Worm (Caenorhabditis elegans) whole organism, mixed stage, embryonic: ENCODE results near the gene F43C11.16.

Source experiments
- M03D4.4 ChIP-seq: sonication (generic microtip); optimal IDR thresholded peaks from 2 replicates; lab custom pipeline; 2017; ENCODE audit warnings: mild to moderate bottlenecking, missing genetic modification characterization, missing compliant biosample characterization
- bed-3 ChIP-seq: fragments of 200-800 bp; sonication (Bioruptor generic); optimal IDR thresholded peaks from 3 replicates; lab custom pipeline; 2018; ENCODE audit warnings: mild to moderate bottlenecking, missing genetic modification characterization, moderate library complexity, missing compliant biosample characterization
- blmp-1 ChIP-seq: fragments of 150-350 bp; optimal IDR thresholded peaks from 2 replicates; lab custom pipeline; 2014; ENCODE audit warnings: missing biosample characterization, missing genetic modification characterization
- ceh-39 ChIP-seq: fragments of 150-350 bp; optimal IDR thresholded peaks from 2 replicates; lab custom pipeline; 2014; ENCODE audit warnings: missing biosample characterization, missing genetic modification characterization
- ceh-43 ChIP-seq: fragments of 200-800 bp; sonication (Bioruptor generic); optimal IDR thresholded peaks from 2 replicates; lab custom pipeline; 2018; ENCODE audit warnings: mild to moderate bottlenecking, missing genetic modification characterization, moderate library complexity, missing compliant biosample characterization
- ceh-83 ChIP-seq: fragments of 200-800 bp; sonication (Bioruptor generic); optimal IDR thresholded peaks from 2 replicates; lab custom pipeline; 2018; ENCODE audit warnings: mild to moderate bottlenecking, missing genetic modification characterization, missing compliant biosample characterization
- ces-1 ChIP-seq: fragments of 150-350 bp; optimal IDR thresholded peaks from 2 replicates; lab custom pipeline; 2014; ENCODE audit warnings: missing biosample characterization, missing genetic modification reagents, missing genetic modification characterization
- cnd-1 ChIP-seq: fragments of 200-800 bp; sonication (Bioruptor generic); optimal IDR thresholded peaks from 2 replicates; lab custom pipeline; 2018; ENCODE audit warnings: mild to moderate bottlenecking, missing genetic modification characterization, missing compliant biosample characterization
- drap-1 ChIP-seq: fragments of 200-800 bp; sonication (Bioruptor generic); optimal IDR thresholded peaks from 3 replicates; lab custom pipeline; 2018; ENCODE audit warnings: mild to moderate bottlenecking, missing genetic modification characterization, missing compliant biosample characterization
- elt-1 ChIP-seq: sonication (generic microtip); optimal IDR thresholded peaks from 2 replicates; lab custom pipeline; 2017; ENCODE audit warnings: missing genetic modification characterization, mild to moderate bottlenecking, missing compliant biosample characterization, antibody characterized with exemption, moderate library complexity, borderline replicate concordance; ENCODE audit not compliant: insufficient read depth
- elt-3 ChIP-seq: fragments of 150-350 bp; optimal IDR thresholded peaks from 2 replicates; lab custom pipeline; 2014; ENCODE audit warnings: missing biosample characterization, missing genetic modification characterization
- flh-1 ChIP-seq: fragments of 200-800 bp; sonication (Bioruptor generic); optimal IDR thresholded peaks from 2 replicates; lab custom pipeline; 2018; ENCODE audit warnings: mild to moderate bottlenecking, missing genetic modification characterization, moderate library complexity, missing compliant biosample characterization
- ham-2 ChIP-seq: fragments of 200-800 bp; sonication (Bioruptor generic); optimal IDR thresholded peaks from 2 replicates; lab custom pipeline; 2018; ENCODE audit warnings: mild to moderate bottlenecking, missing genetic modification characterization, missing compliant biosample characterization
- hlh-1 ChIP-seq: fragments of 150-350 bp; optimal IDR thresholded peaks from 2 replicates; lab custom pipeline; 2014; ENCODE audit warnings: missing biosample characterization, missing genetic modification reagents, missing genetic modification characterization
- lin-13 ChIP-seq: fragments of 150-350 bp; optimal IDR thresholded peaks from 2 replicates; lab custom pipeline; 2014; ENCODE audit warnings: missing biosample characterization, missing genetic modification characterization
- lin-32 ChIP-seq: fragments of 200-800 bp; sonication (Bioruptor generic); optimal IDR thresholded peaks from 2 replicates; lab custom pipeline; 2018; ENCODE audit warnings: mild to moderate bottlenecking, missing genetic modification characterization, missing compliant biosample characterization
- mab-5 ChIP-seq: fragments of 150-350 bp; optimal IDR thresholded peaks from 2 replicates; lab custom pipeline; 2014; ENCODE audit warnings: missing biosample characterization, missing genetic modification characterization
- mep-1 ChIP-seq: fragments of 150-350 bp; optimal IDR thresholded peaks from 2 replicates; lab custom pipeline; 2017; ENCODE audit warnings: missing biosample characterization, missing genetic modification reagents, missing genetic modification characterization, inconsistent platforms
- mls-2 ChIP-seq: sonication (generic microtip); optimal IDR thresholded peaks from 2 replicates; lab custom pipeline; 2016; ENCODE audit warnings: mild to moderate bottlenecking, missing genetic modification characterization, moderate library complexity, missing compliant biosample characterization
- nhr-2 ChIP-seq: fragments of 150-350 bp; optimal IDR thresholded peaks from 2 replicates; lab custom pipeline; 2014; ENCODE audit warnings: missing biosample characterization, missing genetic modification characterization
- nhr-237 ChIP-seq: fragments of 150-350 bp; optimal IDR thresholded peaks from 2 replicates; lab custom pipeline; 2014; ENCODE audit warnings: missing biosample characterization, missing genetic modification characterization
- nhr-28 ChIP-seq: fragments of 150-350 bp; optimal IDR thresholded peaks from 2 replicates; lab custom pipeline; 2014; ENCODE audit warnings: missing biosample characterization, missing genetic modification characterization
- nhr-76 ChIP-seq: sonication (generic microtip); optimal IDR thresholded peaks from 2 replicates; lab custom pipeline; 2017; ENCODE audit warnings: missing biosample characterization, missing genetic modification characterization
- pha-4 ChIP-seq: fragments of 150-350 bp; optimal IDR thresholded peaks from 2 replicates; lab custom pipeline; 2018; ENCODE audit warnings: missing biosample characterization, missing genetic modification reagents, missing genetic modification characterization
- sem-2 ChIP-seq: fragments of 200-800 bp; sonication (Bioruptor generic); optimal IDR thresholded peaks from 2 replicates; lab custom pipeline; 2018; ENCODE audit warnings: mild to moderate bottlenecking, missing genetic modification characterization, missing compliant biosample characterization
- snpc-4 ChIP-seq: fragments of 150-350 bp; optimal IDR thresholded peaks from 2 replicates; lab custom pipeline; 2014; ENCODE audit warnings: missing biosample characterization, missing genetic modification characterization
- sptf-1 ChIP-seq: sonication (generic microtip); optimal IDR thresholded peaks from 2 replicates; lab custom pipeline; 2017; ENCODE audit warnings: mild to moderate bottlenecking, missing genetic modification characterization, moderate library complexity, missing compliant biosample characterization
- tbx-8 ChIP-seq: fragments of 200-800 bp; sonication (Bioruptor generic); optimal IDR thresholded peaks from 2 replicates; lab custom pipeline; 2018; ENCODE audit warnings: mild to moderate bottlenecking, missing genetic modification characterization, moderate library complexity, missing compliant biosample characterization
- unc-120 ChIP-seq: sonication (generic microtip); optimal IDR thresholded peaks from 2 replicates; lab custom pipeline; 2017; ENCODE audit warnings: missing genetic modification characterization, missing compliant biosample characterization; ENCODE audit not compliant: poor library complexity, severe bottlenecking
- unc-39 ChIP-seq: fragments of 150-350 bp; optimal IDR thresholded peaks from 2 replicates; lab custom pipeline; 2014; ENCODE audit warnings: missing biosample characterization, missing genetic modification characterization
- unc-62 ChIP-seq: fragments of 150-350 bp; optimal IDR thresholded peaks from 2 replicates; lab custom pipeline; 2014; ENCODE audit warnings: missing biosample characterization, missing genetic modification reagents, missing genetic modification characterization
- zip-8 ChIP-seq: fragments of 150-350 bp; optimal IDR thresholded peaks from 2 replicates; lab custom pipeline; 2014; ENCODE audit warnings: missing biosample characterization, missing genetic modification characterization
- ztf-11 ChIP-seq: fragments of 150-350 bp; optimal IDR thresholded peaks from 2 replicates; lab custom pipeline; 2014; ENCODE audit warnings: missing biosample characterization, missing genetic modification characterization

F43C11.16 gene

DNA sequence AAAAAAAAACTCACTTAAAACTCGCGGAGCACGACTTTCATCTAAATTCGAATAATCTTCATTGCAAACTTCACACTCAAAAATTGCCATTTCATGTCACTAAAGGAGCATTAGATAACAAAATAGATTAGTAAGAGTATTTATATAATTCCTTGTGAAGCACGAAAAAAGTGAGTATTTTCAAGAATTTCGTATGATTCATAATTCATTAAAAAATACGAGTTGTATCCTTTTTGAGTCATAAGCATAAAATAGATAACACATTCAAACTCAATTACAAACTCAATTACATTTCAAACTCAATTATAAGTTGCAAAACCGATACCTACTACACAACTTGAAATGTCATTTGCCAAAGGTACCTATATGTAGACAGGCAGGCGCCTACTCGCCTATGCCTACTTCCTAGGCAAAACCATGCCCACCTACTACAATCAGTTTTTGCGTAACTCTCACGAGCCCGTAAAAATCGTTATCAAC is 30.9 kb downstream of the F43C11.16 start, which contains the start of the genes ZK1240.8 and ZK1240.1:
TSS of gene ZK1240.8 (minus strand) at position 101 of the 480 bp plus-strand sequence.
TSS of gene ZK1240.1 (plus strand) at position 430 of the 480 bp plus-strand sequence.
- TF ChIP-seq M03D4.4: no peak
- TF ChIP-seq sem-2: no peak
- no peak for TF ChIP-seq hlh-1 (tag; lab: Kevin White, UChicago)
- TF ChIP-seq ham-2: no peak
- no peak for TF ChIP-seq unc-39 (tag; lab: Kevin White, UChicago)
- TF ChIP-seq blmp-1 (tag; lab: Kevin White, UChicago): no peak
- no peak for TF ChIP-seq sptf-1 (tag; lab: Kevin White, UChicago)
- TF ChIP-seq elt-3 (tag; lab: Kevin White, UChicago): no peak
- TF ChIP-seq ceh-39 (tag; lab: Kevin White, UChicago): no peak
- TF ChIP-seq ceh-43: no peak

ce11 chrII:2324956-2325355 is 34.9 kb downstream of the F43C11.16 start, which contains the start of gene ZK1240.11:
Gene ZK1240.11 (plus strand): TSS chrII:2325256.
- no peak for TF ChIP-seq nhr-76 (tag; lab: Kevin White, UChicago)
- TF ChIP-seq hlh-1 (tag; lab: Kevin White, UChicago): no peak
- no peak for TF ChIP-seq ces-1 (GFP tag; lab: Kevin White, UChicago)
- no peak for TF ChIP-seq tbx-8
- no peak for TF ChIP-seq unc-39 (tag; lab: Kevin White, UChicago)
- no peak for TF ChIP-seq M03D4.4
- TF ChIP-seq unc-62: no peak
- TF ChIP-seq ceh-43: no peak
- TF ChIP-seq flh-1 (GFP tag; lab: Kevin White, UChicago): no peak
- no peak for TF ChIP-seq ztf-11 (tag; lab: Kevin White, UChicago)
- TF ChIP-seq zip-8 (tag; lab: Kevin White, UChicago): no peak
- TF ChIP-seq cnd-1 (tag; lab: Kevin White, UChicago): no peak
- TF ChIP-seq pha-4 (tag; lab: Kevin White, UChicago): no peak
- TF ChIP-seq lin-13 (tag; lab: Kevin White, UChicago): no peak
- TF ChIP-seq nhr-237: no peak

DNA sequence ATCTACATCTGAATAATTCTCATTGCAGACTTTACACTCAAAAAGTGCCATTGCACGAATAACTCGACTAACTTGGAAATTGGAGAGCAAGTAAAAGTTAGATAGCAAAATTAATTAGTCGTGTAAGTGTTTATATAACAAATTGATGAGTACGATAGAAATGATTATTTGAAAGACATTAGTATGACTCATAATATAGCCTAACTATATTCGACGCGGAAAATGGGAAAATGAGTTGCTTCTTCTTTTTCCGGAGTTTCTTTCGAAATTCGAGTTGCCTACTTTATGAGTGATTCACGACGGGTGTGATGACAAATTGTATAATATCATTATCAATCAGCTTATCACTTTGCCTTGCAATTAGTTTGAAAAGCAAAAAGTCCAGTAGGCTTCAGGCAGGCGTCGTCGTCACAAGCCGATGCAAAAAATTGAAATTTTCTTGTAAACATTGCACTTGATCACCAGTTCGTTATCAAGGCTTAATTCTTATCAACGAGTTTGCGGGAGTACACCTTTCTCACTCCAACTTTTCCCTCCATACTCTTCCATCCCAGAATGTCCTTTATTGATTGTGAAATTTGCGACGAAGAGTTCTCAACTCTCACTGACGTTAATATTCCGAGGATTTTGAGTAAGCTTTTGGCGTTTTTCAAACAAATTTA is 36.9 kb downstream of the F43C11.16 start, which contains the start of the genes ZK1240.6 and ZK1240.2:
TSS of gene ZK1240.6 (minus strand) at position 51 of the 662 bp plus-strand sequence.
TSS of gene ZK1240.2 (plus strand) at position 520 of the 662 bp plus-strand sequence.
- TF ChIP-seq unc-62 (no peak), M03D4.4 (no peak), nhr-28 (tag; lab: Kevin White, UChicago) (no peak)

DNA sequence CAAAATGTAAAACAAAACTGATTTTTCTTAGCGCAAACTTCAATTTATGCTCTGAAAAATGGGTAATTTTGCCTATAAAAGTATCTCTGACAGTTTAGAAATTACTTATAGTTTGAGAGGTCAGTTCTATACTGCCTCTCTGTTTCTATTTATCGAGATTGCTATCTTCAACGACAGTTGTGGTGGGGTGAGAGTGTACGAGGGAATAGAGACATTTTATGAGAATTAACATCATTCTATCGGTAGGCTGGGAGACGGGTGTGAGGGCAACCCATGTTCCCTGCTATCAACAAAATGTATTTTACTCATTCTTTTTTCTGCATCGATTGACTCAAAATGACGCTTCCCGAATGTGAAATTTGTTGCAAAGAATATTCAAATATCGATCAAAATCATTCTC is 39.8 kb downstream of the F43C11.16 start, which contains the start of gene ZK1240.3:
TSS of gene ZK1240.3 (plus strand) at position 238 of the 400 bp plus-strand sequence.
- TF ChIP-seq snpc-4 (tag; lab: Kevin White, UChicago) (no peak), bed-3 (GFP tag; lab: Kevin White, UChicago) (no peak), drap-1 (GFP tag; lab: Kevin White, UChicago) (no peak), tbx-8 (no peak)

ce11 chrII:2317883-2318357 is 41.9 kb downstream of the F43C11.16 start, which contains the start of the genes ZK1240.5 and ZK1240.9:
Gene ZK1240.5 (minus strand): TSS chrII:2317933.
Gene ZK1240.9 (plus strand): TSS chrII:2318189.
- TF ChIP-seq sptf-1 (tag; lab: Kevin White, UChicago) (no peak), nhr-28 (tag; lab: Kevin White, UChicago) (no peak), sem-2 (no peak)

ce11 chrII:2312747-2313146 is 47.1 kb downstream of the F43C11.16 start, which contains the start of the genes trim-21 and B0281.1:
Gene trim-21 (minus strand): TSS chrII:2312847.
Gene B0281.1 (plus strand): TSS chrII:2313067.
- TF ChIP-seq ces-1 (GFP tag; lab: Kevin White, UChicago) (no peak), mls-2 (tag; lab: Kevin White, UChicago) (no peak), lin-32 (no peak), unc-120 (no peak), lin-13 (tag; lab: Kevin White, UChicago) (no peak), nhr-28 (tag; lab: Kevin White, UChicago) (no peak), drap-1 (GFP tag; lab: Kevin White, UChicago) (no peak), M03D4.4 (no peak), tbx-8 (no peak), ceh-39 (tag; lab: Kevin White, UChicago) (no peak), unc-39 (tag; lab: Kevin White, UChicago) (no peak), blmp-1 (tag; lab: Kevin White, UChicago) (no peak), ceh-43 (no peak), ceh-83 (GFP tag; lab: Kevin White, UChicago) (no peak), elt-1 (no peak), mep-1 (tag; lab: Kevin White, UChicago) (no peak), zip-8 (tag; lab: Kevin White, UChicago) (no peak), hlh-1 (tag; lab: Kevin White, UChicago) (no peak), mab-5 (tag; lab: Kevin White, UChicago) (no peak), nhr-2 (tag; lab: Kevin White, UChicago) (no peak)
